Fruit fly (Drosophila melanogaster) Kc167 (cell line): ENCODE results near the gene Mettl14.

Source experiments
- Myc ChIP-seq: fragments of >200 bp; optimal IDR thresholded peaks from 2 replicates; lab custom pipeline; 2017; ENCODE audit warnings: missing external identifiers
- Sin3A ChIP-seq: fragments of >200 bp; optimal IDR thresholded peaks from 2 replicates; lab custom pipeline; 2018; ENCODE audit warnings: missing external identifiers
- h ChIP-seq: fragments of >200 bp; optimal IDR thresholded peaks from 3 replicates; lab custom pipeline; 2018; ENCODE audit warnings: missing external identifiers
- insv ChIP-seq: fragments of >200 bp; optimal IDR thresholded peaks from 3 replicates; lab custom pipeline; 2018; ENCODE audit warnings: missing external identifiers
- psq ChIP-seq: fragments of >200 bp; optimal IDR thresholded peaks from 2 replicates; lab custom pipeline; 2017; ENCODE audit warnings: missing external identifiers
- ttk ChIP-seq: sonication (Bioruptor generic); optimal IDR thresholded peaks from 2 replicates; lab custom pipeline; 2017; ENCODE audit warnings: missing external identifiers

Mettl14 gene

dm6 chr2L:8307817-8308551, at the start of gene Mettl14, which contains the start of gene Ostgamma:
Gene Mettl14 (plus strand): TSS chr2L:8308427.
Gene Ostgamma (minus strand): TSS chr2L:8308192.
- TF ChIP-seq h (no peak), Sin3A (lab: Kevin White, UChicago) (no peak)

- TF ChIP-seq Myc (lab: Kevin White, UChicago) (no peak), Sin3A (lab: Kevin White, UChicago) (no peak), ttk (lab: Kevin White, UChicago) (no peak), insv (lab: Kevin White, UChicago) (no peak), psq (lab: Kevin White, UChicago) (no peak), h (no peak)
These were observed 42.1 kb upstream of the Mettl14 start for dm6 chr2L:8266145-8266544.

dm6 chr2L:8266670-8267435, 41.4 kb upstream of the Mettl14 start:
- TF ChIP-seq Sin3A (lab: Kevin White, UChicago) (no peak), ttk (lab: Kevin White, UChicago) (no peak), psq (lab: Kevin White, UChicago) (no peak), h (no peak), Myc (lab: Kevin White, UChicago) (no peak), insv (lab: Kevin White, UChicago) (no peak)

dm6 chr2L:8268679-8269078, 39.5 kb upstream of the Mettl14 start:
- TF ChIP-seq insv (lab: Kevin White, UChicago) (no peak), psq (lab: Kevin White, UChicago) (no peak), ttk (lab: Kevin White, UChicago) (no peak), Myc (lab: Kevin White, UChicago) (no peak), h (no peak), Sin3A (lab: Kevin White, UChicago) (no peak)

dm6 chr2L:8270916-8271315, 37.3 kb upstream of the Mettl14 start:
- no peak for TF ChIP-seq h
- no peak for TF ChIP-seq ttk (lab: Kevin White, UChicago)
- no peak for TF ChIP-seq insv (lab: Kevin White, UChicago)
- no peak for TF ChIP-seq Sin3A (lab: Kevin White, UChicago)
- no peak for TF ChIP-seq psq (lab: Kevin White, UChicago)
- no peak for TF ChIP-seq Myc (lab: Kevin White, UChicago)

- TF ChIP-seq ttk (lab: Kevin White, UChicago) (no peak), insv (lab: Kevin White, UChicago) (no peak), Myc (lab: Kevin White, UChicago) (no peak), h (no peak), psq (lab: Kevin White, UChicago) (no peak), Sin3A (lab: Kevin White, UChicago) (no peak)
These were observed 34.1 kb upstream of the Mettl14 start for dm6 chr2L:8274127-8274526.

dm6 chr2L:8274958-8275584, 33.2 kb upstream of the Mettl14 start:
- TF ChIP-seq psq (lab: Kevin White, UChicago) (no peak), Sin3A (lab: Kevin White, UChicago) (no peak), h (no peak), Myc (lab: Kevin White, UChicago) (no peak), insv (lab: Kevin White, UChicago) (no peak), ttk (lab: Kevin White, UChicago) (no peak)

dm6 chr2L:8276287-8276686, 31.9 kb upstream of the Mettl14 start:
- TF ChIP-seq ttk (lab: Kevin White, UChicago) (no peak), Myc (lab: Kevin White, UChicago) (no peak), insv (lab: Kevin White, UChicago) (no peak), h (no peak), Sin3A (lab: Kevin White, UChicago) (no peak), psq (lab: Kevin White, UChicago) (no peak)

- TF ChIP-seq psq (lab: Kevin White, UChicago) (no peak), Myc (lab: Kevin White, UChicago) (no peak), insv (lab: Kevin White, UChicago) (no peak), h (no peak), ttk (lab: Kevin White, UChicago) (no peak), Sin3A (lab: Kevin White, UChicago) (no peak)
These were observed 31.3 kb upstream of the Mettl14 start for dm6 chr2L:8276880-8277279.

dm6 chr2L:8277561-8278201, 30.5 kb upstream of the Mettl14 start:
- TF ChIP-seq h (no peak), insv (lab: Kevin White, UChicago) (no peak), ttk (lab: Kevin White, UChicago) (no peak), psq (lab: Kevin White, UChicago) (no peak), Sin3A (lab: Kevin White, UChicago) (no peak), Myc (lab: Kevin White, UChicago) (no peak)
